Worm (Caenorhabditis elegans): ENCODE measurements around the gene clec-31.

DNA sequence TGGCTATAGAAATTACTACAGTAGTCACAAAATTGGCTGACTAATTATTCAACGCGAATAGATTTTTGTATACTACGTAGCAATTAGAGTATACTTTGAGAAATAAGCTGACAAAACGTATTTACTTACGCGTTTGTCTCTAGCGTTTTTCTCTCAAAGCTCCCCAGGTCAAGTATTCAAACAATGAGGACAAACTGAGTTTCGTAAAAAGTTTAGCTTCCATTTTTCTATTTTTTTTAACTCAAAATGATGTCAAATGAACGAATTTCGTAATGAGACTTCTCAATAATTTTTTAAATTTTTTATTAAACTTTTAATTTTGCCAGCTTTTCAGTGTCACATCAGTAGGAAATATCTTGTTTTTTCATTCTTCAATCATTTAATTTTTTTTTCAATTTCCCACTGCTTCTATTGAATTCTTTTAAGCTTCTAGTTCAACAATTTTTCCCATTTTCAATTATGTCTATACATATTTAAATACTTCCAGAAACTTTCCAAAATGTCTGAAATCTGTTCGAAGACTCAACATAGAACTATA, 31.0 kb upstream of the clec-31 start, which contains the start of the genes ifas-2 and fbxa-44:
- TF ChIP-seq dve-1 (tag; optimal IDR thresholded peaks at IDR 0.05; ENCODE audit: insufficient read depth) (no peak), nhr-237 (tag; optimal IDR thresholded peaks at IDR 0.05) (no peak), spr-1 (tag; optimal IDR thresholded peaks at IDR 0.05) (no peak), F37D6.2 (tag; optimal IDR thresholded peaks at IDR 0.05) (no peak), fkh-10 (GFP tag; optimal IDR thresholded peaks at IDR 0.05) (no peak), ztf-11 (tag; optimal IDR thresholded peaks at IDR 0.05) (no peak), unc-62 (GFP tag; optimal IDR thresholded peaks at IDR 0.05 in 1 of 2) (no peak), unc-62 (tag; optimal IDR thresholded peaks at IDR 0.05) (no peak), F49E8.2 (tag; optimal IDR thresholded peaks at IDR 0.05; ENCODE audit: borderline replicate concordance) (no peak), lin-38 (GFP tag; IDR thresholded peaks at IDR 0.05) (no peak), fos-1 (tag; optimal IDR thresholded peaks at IDR 0.05) (no peak), pqm-1 (tag; optimal IDR thresholded peaks at IDR 0.05) (no peak), nhr-10 (tag; optimal IDR thresholded peaks at IDR 0.05) (no peak), dmd-6 (GFP tag; IDR thresholded peaks at IDR 0.05) (no peak), lir-3 (tag; optimal IDR thresholded peaks at IDR 0.05) (no peak)
